Fruit fly (Drosophila melanogaster) whole organism, pupa: Measurements from ENCODE around the gene mRpL3.

Experiments
- CG12605 ChIP-seq: fragments of 200-800 bp; sonication (Bioruptor generic); IDR thresholded peaks from 2 replicates; pipeline ENCODE4 v1.3.6; 2022; ENCODE audit warnings: missing biosample characterization, missing genetic modification characterization
- CG13204 ChIP-seq: fragments of 200-800 bp; sonication (Bioruptor generic); optimal IDR thresholded peaks from 2 replicates; lab custom pipeline; 2018; ENCODE audit warnings: missing biosample characterization, mild to moderate bottlenecking, missing genetic modification characterization, moderate library complexity
- CG14655 ChIP-seq: fragments of 200-800 bp; sonication (Bioruptor generic); optimal IDR thresholded peaks from 3 replicates; lab custom pipeline; 2017; ENCODE audit warnings: mild to moderate bottlenecking, missing biosample characterization, missing genetic modification reagents, missing genetic modification characterization
- CG15710 ChIP-seq: fragments of 200-800 bp; sonication (Bioruptor generic); optimal IDR thresholded peaks from 2 replicates; lab custom pipeline; 2018; ENCODE audit warnings: missing biosample characterization, mild to moderate bottlenecking, missing genetic modification characterization, moderate library complexity
- CG17806 ChIP-seq: fragments of 200-800 bp; sonication (Bioruptor generic); optimal IDR thresholded peaks from 2 replicates; lab custom pipeline; 2018; ENCODE audit warnings: missing biosample characterization, mild to moderate bottlenecking, missing genetic modification characterization, moderate library complexity
- CG32121 ChIP-seq: fragments of 200-800 bp; sonication (Bioruptor generic); IDR thresholded peaks from 2 replicates; pipeline ENCODE4 v1.3.6; 2022; ENCODE audit warnings: missing biosample characterization, missing genetic modification characterization
- CG34367 ChIP-seq: fragments of 200-800 bp; sonication (Bioruptor generic); optimal IDR thresholded peaks from 2 replicates; lab custom pipeline; 2018; ENCODE audit warnings: missing biosample characterization, mild to moderate bottlenecking, missing genetic modification characterization
- CG4496 ChIP-seq: fragments of 200-800 bp; sonication (Bioruptor generic); IDR thresholded peaks from 3 replicates; pipeline ENCODE4 v1.3.6; 2022; ENCODE audit warnings: missing biosample characterization, missing genetic modification characterization
- CG8159 ChIP-seq: fragments of 200-800 bp; sonication (Bioruptor generic); optimal IDR thresholded peaks from 3 replicates; lab custom pipeline; 2018; ENCODE audit warnings: missing biosample characterization, mild to moderate bottlenecking, missing genetic modification characterization, moderate library complexity
- CG8301 ChIP-seq: fragments of 200-800 bp; sonication (Bioruptor generic); optimal IDR thresholded peaks from 2 replicates; lab custom pipeline; 2018; ENCODE audit warnings: missing biosample characterization, mild to moderate bottlenecking, missing genetic modification characterization
- CG9948 ChIP-seq: fragments of 200-800 bp; sonication (Bioruptor generic); optimal IDR thresholded peaks from 2 replicates; lab custom pipeline; 2018; ENCODE audit warnings: missing biosample characterization, mild to moderate bottlenecking, missing genetic modification characterization, moderate library complexity
- D1 ChIP-seq: fragments of 200-800 bp; sonication (Bioruptor generic); optimal IDR thresholded peaks from 2 replicates; lab custom pipeline; 2018; ENCODE audit warnings: missing biosample characterization, mild to moderate bottlenecking, missing genetic modification characterization, moderate library complexity
- EcR ChIP-seq: fragments of 200-800 bp; sonication (Bioruptor generic); optimal IDR thresholded peaks from 3 replicates; lab custom pipeline; 2019; ENCODE audit warnings: missing biosample characterization, missing genetic modification characterization, mild to moderate bottlenecking, moderate library complexity, missing genetic modification reagents
- Ets98B ChIP-seq: fragments of 200-800 bp; sonication (Bioruptor generic); IDR thresholded peaks from 2 replicates; pipeline ENCODE4 v1.3.6; 2022; ENCODE audit warnings: missing biosample characterization, missing genetic modification characterization
- Pif1A ChIP-seq: fragments of 200-800 bp; sonication (Bioruptor generic); optimal IDR thresholded peaks from 3 replicates; lab custom pipeline; 2016; ENCODE audit warnings: missing biosample characterization, missing genetic modification characterization
- Pif1B ChIP-seq: fragments of 200-800 bp; sonication (Bioruptor generic); optimal IDR thresholded peaks from 3 replicates; lab custom pipeline; 2016; ENCODE audit warnings: missing biosample characterization, missing genetic modification characterization
- Snoo ChIP-seq: fragments of 200-800 bp; sonication (Bioruptor generic); optimal IDR thresholded peaks from 3 replicates; lab custom pipeline; 2017; ENCODE audit warnings: missing biosample characterization, mild to moderate bottlenecking, missing genetic modification characterization, inconsistent platforms
- gl ChIP-seq: fragments of 200-800 bp; sonication (Bioruptor generic); optimal IDR thresholded peaks from 2 replicates; lab custom pipeline; 2018; ENCODE audit warnings: missing biosample characterization, mild to moderate bottlenecking, missing genetic modification characterization
- rn ChIP-seq: fragments of 200-800 bp; sonication (Bioruptor generic); IDR thresholded peaks from 2 replicates; pipeline ENCODE4 v1.3.6; 2022; ENCODE audit warnings: missing biosample characterization, missing genetic modification characterization

The mRpL3 gene

dm6 chrX:15786242-15786641, 25.2 kb downstream of the mRpL3 start:
- TF ChIP-seq CG34367, result no peak
- TF ChIP-seq Ets98B (GFP tag; lab: Robert Waterston, UW), result no peak
- TF ChIP-seq CG14655 (GFP tag; lab: Kevin White, UChicago), result no peak
- no peak for TF ChIP-seq CG8159 (tag; lab: Kevin White, UChicago)
- TF ChIP-seq EcR (GFP tag; lab: Kevin White, UChicago), result no peak
- no peak for TF ChIP-seq CG17806 (tag; lab: Kevin White, UChicago)
- TF ChIP-seq gl, result no peak
- TF ChIP-seq D1 (tag; lab: Kevin White, UChicago), result no peak
- TF ChIP-seq CG4496 (GFP tag; lab: Robert Waterston, UW), result no peak
- TF ChIP-seq rn, result no peak
- TF ChIP-seq Pif1B (GFP tag; lab: Kevin White, UChicago), result no peak
- no peak for TF ChIP-seq CG12605 (GFP tag; lab: Robert Waterston, UW)
- TF ChIP-seq CG15710, result no peak
- TF ChIP-seq Pif1A, result no peak
- TF ChIP-seq CG13204 (GFP tag; lab: Kevin White, UChicago), result no peak

- TF ChIP-seq EcR (GFP tag; lab: Kevin White, UChicago), result peak; percentile 35
- TF ChIP-seq CG4496 (GFP tag; lab: Robert Waterston, UW), result peak; percentile 59; the same call in 2 of the 3 replicates
- peak; percentile 19; the same call in 1 of the 2 replicates for TF ChIP-seq CG32121 (GFP tag; lab: Robert Waterston, UW)
- TF ChIP-seq Snoo (tag; lab: Kevin White, UChicago), result peak; percentile 55
- TF ChIP-seq Ets98B (GFP tag; lab: Robert Waterston, UW), result peak; percentile 30; the same call in 1 of the 2 replicates
- TF ChIP-seq gl, result peak; percentile 79
- TF ChIP-seq CG8301, result no peak
- TF ChIP-seq CG13204 (GFP tag; lab: Kevin White, UChicago), result no peak
- peak; percentile 58 for TF ChIP-seq CG17806 (tag; lab: Kevin White, UChicago)
- TF ChIP-seq CG9948 (tag; lab: Kevin White, UChicago), result peak; percentile 35
- peak; percentile 59 for TF ChIP-seq CG34367
- TF ChIP-seq rn, result no peak
- peak; percentile 60 for TF ChIP-seq CG15710
- TF ChIP-seq D1 (tag; lab: Kevin White, UChicago), result no peak
These were observed 27.5 kb downstream of the mRpL3 start, which contains the start of gene Rhp for dm6 chrX:15788235-15789187. Gene Rhp (plus strand): TSS chrX:15788897.

- TF ChIP-seq Ets98B (GFP tag; lab: Robert Waterston, UW) (0 out of 2 replicates have a peak, but pooled peaks have one; percentile 14), CG12605 (GFP tag; lab: Robert Waterston, UW) (0 out of 2 replicates have a peak, but pooled peaks have one; percentile 6), CG32121 (GFP tag; lab: Robert Waterston, UW) (0 out of 2 replicates have a peak, but pooled peaks have one; percentile 15), CG4496 (GFP tag; lab: Robert Waterston, UW) (peak; percentile 55; the same call in 2 of the 3 replicates)
These were observed 34.9 kb downstream of the mRpL3 start, which contains the start of gene sordd1 for dm6 chrX:15795951-15796443. Gene sordd1 (minus strand): TSS chrX:15796028.

dm6 chrX:15799085-15799557, 38.1 kb downstream of the mRpL3 start, which contains the start of the genes sordd2 and CG15602:
Gene sordd2 (minus strand): TSS chrX:15799162.
Gene CG15602 (plus strand): TSS chrX:15799426.
- peak; percentile 52; the same call in 2 of the 3 replicates for TF ChIP-seq CG4496 (GFP tag; lab: Robert Waterston, UW)
- TF ChIP-seq, all 21 proteins: peak for 1; not testable (repeated sequence) for 20

dm6 chrX:15802880-15803650, 42.0 kb downstream of the mRpL3 start:
- TF ChIP-seq EcR (GFP tag; lab: Kevin White, UChicago) (no peak), CG15710 (peak; percentile 3), Ets98B (GFP tag; lab: Robert Waterston, UW) (no peak), CG9948 (tag; lab: Kevin White, UChicago) (peak; percentile 21), rn (no peak), CG13204 (GFP tag; lab: Kevin White, UChicago) (no peak), CG34367 (peak; percentile 0), CG8159 (tag; lab: Kevin White, UChicago) (peak; percentile 22), CG12605 (GFP tag; lab: Robert Waterston, UW) (no peak), CG4496 (GFP tag; lab: Robert Waterston, UW) (0 out of 3 replicates have a peak, but pooled peaks have one; percentile 32), Snoo (tag; lab: Kevin White, UChicago) (no peak), CG17806 (tag; lab: Kevin White, UChicago) (peak; percentile 22), CG14655 (GFP tag; lab: Kevin White, UChicago) (no peak)
- TF ChIP-seq, all 21 proteins: peak for 6
